In genomic region chr3R:17604880-17605667, dm6 we compare ENCODE assay signal across 1 fruit fly cellular context.
TF ChIP-seq lines count a peak whose summit lies in the region.

No protein-coding gene starts in this region.

TF ChIP-seq in whole organism, embryonic, 481 proteins besides CTCF, POLR2A, EP300 and RAD21 (continued from another document and continues in another):
- TF ChIP-seq CG42726 (GFP tag; IDR thresholded peaks at IDR 0.05; lab: Robert Waterston, UW; ENCODE audit: partially characterized antibody) (no peak), CG11695 (GFP tag; IDR thresholded peaks at IDR 0.05; lab: Robert Waterston, UW) (no peak), abd-A (tag; optimal IDR thresholded peaks at IDR 0.05; lab: Kevin White, UChicago) (peak; percentile 94), CG9932 (GFP tag; IDR thresholded peaks at IDR 0.05; lab: Robert Waterston, UW) (peak; percentile 9; the same call in 1 of the 2 replicates), Elba2 (GFP tag; optimal IDR thresholded peaks at IDR 0.05; lab: Kevin White, UChicago) (no peak), scrt (GFP tag; optimal IDR thresholded peaks at IDR 0.05; lab: Kevin White, UChicago) (peak; percentile 12), ttk (GFP tag; IDR thresholded peaks at IDR 0.05; lab: Robert Waterston, UW) (no peak; the same call in 1 of the 2 replicates), CG10543 (GFP tag; optimal IDR thresholded peaks at IDR 0.05; lab: Kevin White, UChicago) (peak; percentile 28), CG17359 (tag; optimal IDR thresholded peaks at IDR 0.05; lab: Kevin White, UChicago) (no peak), GATAe (GFP tag; conservative IDR thresholded peaks at IDR 0.05; lab: Robert Waterston, UW) (no peak), h (optimal IDR thresholded peaks at IDR 0.05; lab: Kevin White, UChicago) (no peak), CG8290 (GFP tag; optimal IDR thresholded peaks at IDR 0.05; lab: Kevin White, UChicago) (no peak), CG8290 (tag; optimal IDR thresholded peaks at IDR 0.05; lab: Kevin White, UChicago) (no peak), CG4424 (GFP tag; optimal IDR thresholded peaks at IDR 0.05; lab: Kevin White, UChicago) (no peak), CG2712 (tag; optimal IDR thresholded peaks at IDR 0.05; lab: Kevin White, UChicago) (peak; percentile 3), Ada2b (GFP tag; IDR thresholded peaks at IDR 0.05; lab: Robert Waterston, UW) (no peak), Poxn (GFP tag; IDR thresholded peaks at IDR 0.05; lab: Robert Waterston, UW) (no peak), CG8388 (GFP tag; optimal IDR thresholded peaks at IDR 0.05; lab: Kevin White, UChicago) (no peak), CG17385 (GFP tag; optimal IDR thresholded peaks at IDR 0.05; lab: Kevin White, UChicago) (peak; percentile 6), CG12942 (GFP tag; optimal IDR thresholded peaks at IDR 0.05; lab: Kevin White, UChicago) (no peak), CG6175 (GFP tag; IDR thresholded peaks at IDR 0.05; lab: Robert Waterston, UW) (no peak), tll (GFP tag; optimal IDR thresholded peaks at IDR 0.05; lab: Kevin White, UChicago) (peak in 1 of 2 experiments; percentile 19), CG17186 (GFP tag; optimal IDR thresholded peaks at IDR 0.05; lab: Kevin White, UChicago) (no peak), kah (GFP tag; optimal IDR thresholded peaks at IDR 0.05; lab: Kevin White, UChicago) (peak; percentile 73), CG7963 (GFP tag; IDR thresholded peaks at IDR 0.05; lab: Robert Waterston, UW; ENCODE audit: partially characterized antibody) (no peak), CG13624 (GFP tag; optimal IDR thresholded peaks at IDR 0.05; lab: Kevin White, UChicago) (no peak), ase (GFP tag; IDR thresholded peaks at IDR 0.05; lab: Robert Waterston, UW) (no peak), Hey (tag; optimal IDR thresholded peaks at IDR 0.05; lab: Kevin White, UChicago) (peak; percentile 33), CG16863 (GFP tag; optimal IDR thresholded peaks at IDR 0.05; lab: Kevin White, UChicago) (no peak), Lim3 (GFP tag; IDR thresholded peaks at IDR 0.05; lab: Robert Waterston, UW) (no peak), cg (GFP tag; optimal IDR thresholded peaks at IDR 0.05; lab: Kevin White, UChicago) (peak; percentile 60), CG14050 (GFP tag; IDR thresholded peaks at IDR 0.05; lab: Robert Waterston, UW) (no peak), hb (GFP tag; IDR thresholded peaks at IDR 0.05; lab: Robert Waterston, UW; ENCODE audit: partially characterized antibody) (no peak), tgo (GFP tag; IDR thresholded peaks at IDR 0.05; lab: Robert Waterston, UW) (no peak), CG32532 (GFP tag; IDR thresholded peaks at IDR 0.05; lab: Robert Waterston, UW) (0 out of 2 replicates have a peak, but pooled peaks have one; percentile 15), jumu (GFP tag; optimal IDR thresholded peaks at IDR 0.05; lab: Kevin White, UChicago) (no peak), Trl (optimal IDR thresholded peaks at IDR 0.05; lab: Kevin White, UChicago) (no peak), Trl (GFP tag; optimal IDR thresholded peaks at IDR 0.05; lab: Kevin White, UChicago) (no peak), Spps (tag; optimal IDR thresholded peaks at IDR 0.05; lab: Kevin White, UChicago) (no peak), pita (GFP tag; optimal IDR thresholded peaks at IDR 0.05; lab: Kevin White, UChicago) (no peak), lov (optimal IDR thresholded peaks at IDR 0.05; lab: Kevin White, UChicago) (no peak), lov (GFP tag; IDR thresholded peaks at IDR 0.05; lab: Robert Waterston, UW) (0 out of 3 replicates have a peak, but pooled peaks have one; percentile 24), hkb (optimal IDR thresholded peaks at IDR 0.05; lab: Kevin White, UChicago) (no peak), hkb (GFP tag; IDR thresholded peaks at IDR 0.05; lab: Robert Waterston, UW) (0 out of 2 replicates have a peak, but pooled peaks have one; percentile 9), Mad (GFP tag; optimal IDR thresholded peaks at IDR 0.05; lab: Kevin White, UChicago) (no peak), D19A (tag; optimal IDR thresholded peaks at IDR 0.05; lab: Kevin White, UChicago) (no peak), Myb (GFP tag; optimal IDR thresholded peaks at IDR 0.05; lab: Kevin White, UChicago) (no peak), CG10209 (GFP tag; optimal IDR thresholded peaks at IDR 0.05; lab: Kevin White, UChicago) (no peak), rib (GFP tag; IDR thresholded peaks at IDR 0.05; lab: Robert Waterston, UW) (peak; percentile 72; the same call in 1 of the 2 replicates), jing (GFP tag; optimal IDR thresholded peaks at IDR 0.05; lab: Kevin White, UChicago) (no peak), CG13287 (GFP tag; IDR thresholded peaks at IDR 0.05; lab: Robert Waterston, UW; ENCODE audit: partially characterized antibody) (no peak), CG6791 (GFP tag; IDR thresholded peaks at IDR 0.05; lab: Robert Waterston, UW; ENCODE audit: partially characterized antibody) (no peak), dysf (GFP tag; IDR thresholded peaks at IDR 0.05; lab: Robert Waterston, UW) (peak; percentile 15; the same call in 1 of the 3 replicates), CG8765 (GFP tag; IDR thresholded peaks at IDR 0.05; lab: Robert Waterston, UW) (no peak), CG7839 (tag; optimal IDR thresholded peaks at IDR 0.05; lab: Kevin White, UChicago) (peak; percentile 48), Lhr (GFP tag; optimal IDR thresholded peaks at IDR 0.05; lab: Kevin White, UChicago) (no peak), maf-S (GFP tag; optimal IDR thresholded peaks at IDR 0.05; lab: Kevin White, UChicago) (no peak), kay (GFP tag; optimal IDR thresholded peaks at IDR 0.05; lab: Kevin White, UChicago) (no peak), nau (GFP tag; optimal IDR thresholded peaks at IDR 0.05; lab: Kevin White, UChicago) (no peak), CG10267 (tag; optimal IDR thresholded peaks at IDR 0.05; lab: Kevin White, UChicago) (no peak), Hr51 (GFP tag; optimal IDR thresholded peaks at IDR 0.05; lab: Kevin White, UChicago) (peak in 1 of 2 experiments; percentile 41), tna (GFP tag; IDR thresholded peaks at IDR 0.05; lab: Robert Waterston, UW; ENCODE audit: partially characterized antibody) (no peak), lab (GFP tag; optimal IDR thresholded peaks at IDR 0.05; lab: Kevin White, UChicago) (peak; percentile 40), nmo (GFP tag; optimal IDR thresholded peaks at IDR 0.05; lab: Kevin White, UChicago) (peak; percentile 33), pho (GFP tag; optimal IDR thresholded peaks at IDR 0.05; lab: Kevin White, UChicago) (no peak), Atf3 (GFP tag; optimal IDR thresholded peaks at IDR 0.05; lab: Kevin White, UChicago) (no peak), CG10462 (GFP tag; optimal IDR thresholded peaks at IDR 0.05; lab: Kevin White, UChicago) (no peak), CG17829 (tag; optimal IDR thresholded peaks at IDR 0.05; lab: Kevin White, UChicago) (no peak), H15 (GFP tag; IDR thresholded peaks at IDR 0.05; lab: Robert Waterston, UW) (no peak), gem (tag; optimal IDR thresholded peaks at IDR 0.05; lab: Kevin White, UChicago) (peak; percentile 44), Sox102F (GFP tag; optimal IDR thresholded peaks at IDR 0.05; lab: Kevin White, UChicago) (no peak), CG4854 (GFP tag; optimal IDR thresholded peaks at IDR 0.05; lab: Kevin White, UChicago) (no peak), CG1233 (GFP tag; optimal IDR thresholded peaks at IDR 0.05; lab: Kevin White, UChicago) (no peak), vfl (GFP tag; optimal IDR thresholded peaks at IDR 0.05; lab: Kevin White, UChicago) (no peak), crc (GFP tag; optimal IDR thresholded peaks at IDR 0.05; lab: Kevin White, UChicago) (no peak), MTF-1 (GFP tag; optimal IDR thresholded peaks at IDR 0.05; lab: Kevin White, UChicago; ENCODE audit: borderline replicate concordance) (no peak), Ptx1 (GFP tag; IDR thresholded peaks at IDR 0.05; lab: Robert Waterston, UW) (no peak), lola (GFP tag; optimal IDR thresholded peaks at IDR 0.05; lab: Kevin White, UChicago) (peak in 1 of 3 experiments; percentile 42), Adf1 (GFP tag; IDR thresholded peaks at IDR 0.05; lab: Robert Waterston, UW) (peak; percentile 5), HmgD (GFP tag; optimal IDR thresholded peaks at IDR 0.05; lab: Kevin White, UChicago) (no peak), BEAF-32 (GFP tag; optimal IDR thresholded peaks at IDR 0.05; lab: Kevin White, UChicago) (no peak), NC2α (GFP tag; optimal IDR thresholded peaks at IDR 0.05; lab: Kevin White, UChicago) (no peak), luna (GFP tag; optimal IDR thresholded peaks at IDR 0.05; lab: Kevin White, UChicago) (no peak), Eip74EF (GFP tag; optimal IDR thresholded peaks at IDR 0.05; lab: Kevin White, UChicago) (no peak), kni (GFP tag; optimal IDR thresholded peaks at IDR 0.05; lab: Kevin White, UChicago) (peak; percentile 10), mld (GFP tag; IDR thresholded peaks at IDR 0.05; lab: Robert Waterston, UW; ENCODE audit: partially characterized antibody) (no peak), Hand (GFP tag; optimal IDR thresholded peaks at IDR 0.05; lab: Kevin White, UChicago) (peak; percentile 10), amos (GFP tag; IDR thresholded peaks at IDR 0.05; lab: Robert Waterston, UW; ENCODE audit: partially characterized antibody) (no peak), Rx (GFP tag; IDR thresholded peaks at IDR 0.05; lab: Robert Waterston, UW) (no peak), CG9437 (GFP tag; optimal IDR thresholded peaks at IDR 0.05; lab: Kevin White, UChicago) (no peak), zen2 (GFP tag; IDR thresholded peaks at IDR 0.05; lab: Robert Waterston, UW; ENCODE audit: partially characterized antibody) (0 out of 3 replicates have a peak, but pooled peaks have one; percentile 19), CG6689 (GFP tag; IDR thresholded peaks at IDR 0.05; lab: Robert Waterston, UW) (no peak), zen (tag; optimal IDR thresholded peaks at IDR 0.05; lab: Kevin White, UChicago) (peak; percentile 55), CG7556 (GFP tag; optimal IDR thresholded peaks at IDR 0.05; lab: Kevin White, UChicago) (peak; percentile 49), insv (GFP tag; optimal IDR thresholded peaks at IDR 0.05; lab: Kevin White, UChicago) (peak in 1 of 2 experiments; percentile 22), Deaf1 (tag; optimal IDR thresholded peaks at IDR 0.05; lab: Kevin White, UChicago) (peak; percentile 24), her (GFP tag; optimal IDR thresholded peaks at IDR 0.05; lab: Kevin White, UChicago) (no peak), CG4328 (GFP tag; optimal IDR thresholded peaks at IDR 0.05; lab: Kevin White, UChicago) (peak; percentile 2), Vsx1 (GFP tag; optimal IDR thresholded peaks at IDR 0.05; lab: Kevin White, UChicago) (no peak), CG2202 (tag; optimal IDR thresholded peaks at IDR 0.05; lab: Kevin White, UChicago) (no peak), gcm (GFP tag; optimal IDR thresholded peaks at IDR 0.05; lab: Kevin White, UChicago) (no peak), CG2129 (GFP tag; IDR thresholded peaks at IDR 0.05; lab: Robert Waterston, UW; ENCODE audit: partially characterized antibody) (no peak), CG13775 (GFP tag; optimal IDR thresholded peaks at IDR 0.05; lab: Kevin White, UChicago) (peak; percentile 22), Drgx (GFP tag; IDR thresholded peaks at IDR 0.05; lab: Robert Waterston, UW) (no peak), CG2120 (GFP tag; optimal IDR thresholded peaks at IDR 0.05; lab: Kevin White, UChicago) (peak; percentile 6), peb (GFP tag; IDR thresholded peaks at IDR 0.05; lab: Robert Waterston, UW) (no peak), zfh1 (GFP tag; IDR thresholded peaks at IDR 0.05; lab: Robert Waterston, UW) (no peak), CG1792 (GFP tag; optimal IDR thresholded peaks at IDR 0.05; lab: Kevin White, UChicago) (no peak), CG9609 (GFP tag; optimal IDR thresholded peaks at IDR 0.05; lab: Kevin White, UChicago) (no peak), Side (GFP tag; optimal IDR thresholded peaks at IDR 0.05; lab: Kevin White, UChicago) (no peak), CG3407 (GFP tag; optimal IDR thresholded peaks at IDR 0.05; lab: Kevin White, UChicago) (no peak), crol (GFP tag; IDR thresholded peaks at IDR 0.05; lab: Robert Waterston, UW) (peak; percentile 48), knrl (GFP tag; IDR thresholded peaks at IDR 0.05; lab: Robert Waterston, UW; ENCODE audit: partially characterized antibody) (no peak), CG1832 (GFP tag; optimal IDR thresholded peaks at IDR 0.05; lab: Kevin White, UChicago) (no peak), Nf-YA (GFP tag; IDR thresholded peaks at IDR 0.05; lab: Robert Waterston, UW) (no peak), eve (GFP tag; optimal IDR thresholded peaks at IDR 0.05; lab: Kevin White, UChicago) (no peak), CG18011 (GFP tag; optimal IDR thresholded peaks at IDR 0.05; lab: Kevin White, UChicago) (no peak), nom (GFP tag; optimal IDR thresholded peaks at IDR 0.05; lab: Kevin White, UChicago) (no peak), CG18599 (GFP tag; optimal IDR thresholded peaks at IDR 0.05; lab: Kevin White, UChicago) (peak; percentile 41), sd (tag; optimal IDR thresholded peaks at IDR 0.05; lab: Kevin White, UChicago) (peak; percentile 100), CG8478 (optimal IDR thresholded peaks at IDR 0.05; lab: Kevin White, UChicago) (no peak), wek (GFP tag; optimal IDR thresholded peaks at IDR 0.05; lab: Kevin White, UChicago) (no peak), cwo (GFP tag; optimal IDR thresholded peaks at IDR 0.05; lab: Kevin White, UChicago) (no peak), lmd (GFP tag; IDR thresholded peaks at IDR 0.05; lab: Robert Waterston, UW) (no peak), Hmx (GFP tag; optimal IDR thresholded peaks at IDR 0.05; lab: Kevin White, UChicago) (no peak), sima (GFP tag; optimal IDR thresholded peaks at IDR 0.05; lab: Kevin White, UChicago) (no peak), Camta (GFP tag; optimal IDR thresholded peaks at IDR 0.05; lab: Kevin White, UChicago) (no peak), HHEX (GFP tag; optimal IDR thresholded peaks at IDR 0.05; lab: Kevin White, UChicago) (no peak), Nf-YB (GFP tag; optimal IDR thresholded peaks at IDR 0.05; lab: Kevin White, UChicago) (peak; percentile 71), Sry-δ (GFP tag; optimal IDR thresholded peaks at IDR 0.05; lab: Kevin White, UChicago) (no peak), nerfin-1 (tag; optimal IDR thresholded peaks at IDR 0.05; lab: Kevin White, UChicago) (peak; percentile 84), CG12236 (GFP tag; optimal IDR thresholded peaks at IDR 0.05; lab: Kevin White, UChicago) (no peak), CG4282 (GFP tag; optimal IDR thresholded peaks at IDR 0.05; lab: Kevin White, UChicago) (no peak), CG12299 (tag; optimal IDR thresholded peaks at IDR 0.05; lab: Kevin White, UChicago) (peak; percentile 20), CG31388 (GFP tag; optimal IDR thresholded peaks at IDR 0.05; lab: Kevin White, UChicago) (no peak)
